Worm (Caenorhabditis elegans): ENCODE results near the gene glo-4.

glo-4 gene

DNA sequence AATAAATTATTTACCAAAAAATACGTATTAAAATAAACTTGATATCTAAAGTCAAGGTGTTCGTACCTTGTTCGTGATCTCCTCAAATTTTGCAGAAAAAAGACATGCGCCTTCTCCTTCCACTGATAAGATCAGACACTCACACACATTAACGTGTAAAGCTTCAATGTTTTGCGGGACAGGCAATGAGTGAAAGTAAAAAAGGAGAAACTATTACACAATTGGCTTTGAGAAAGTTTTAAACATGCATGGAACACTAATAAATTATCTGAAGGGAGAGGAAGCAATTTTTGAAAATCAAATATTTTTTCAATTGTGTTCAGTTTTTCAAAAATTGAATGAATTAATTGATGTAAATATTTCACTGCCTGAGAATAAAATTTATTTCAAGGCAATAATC is 18.0 kb downstream of the glo-4 start:
- TF ChIP-seq egl-18 (GFP tag; IDR thresholded peaks at IDR 0.05): no peak
- TF ChIP-seq lag-1 (GFP tag; IDR thresholded peaks at IDR 0.05): no peak
- no peak for TF ChIP-seq C17E4.6 (GFP tag; IDR thresholded peaks at IDR 0.05)
- no peak for TF ChIP-seq nhr-90 (tag; optimal IDR thresholded peaks at IDR 0.05)
- no peak for TF ChIP-seq aptf-2 (GFP tag; conservative IDR thresholded peaks at IDR 0.05)
- TF ChIP-seq madf-10 (tag; optimal IDR thresholded peaks at IDR 0.05): no peak
- no peak for TF ChIP-seq zfh-2 (GFP tag; conservative IDR thresholded peaks at IDR 0.05)

DNA sequence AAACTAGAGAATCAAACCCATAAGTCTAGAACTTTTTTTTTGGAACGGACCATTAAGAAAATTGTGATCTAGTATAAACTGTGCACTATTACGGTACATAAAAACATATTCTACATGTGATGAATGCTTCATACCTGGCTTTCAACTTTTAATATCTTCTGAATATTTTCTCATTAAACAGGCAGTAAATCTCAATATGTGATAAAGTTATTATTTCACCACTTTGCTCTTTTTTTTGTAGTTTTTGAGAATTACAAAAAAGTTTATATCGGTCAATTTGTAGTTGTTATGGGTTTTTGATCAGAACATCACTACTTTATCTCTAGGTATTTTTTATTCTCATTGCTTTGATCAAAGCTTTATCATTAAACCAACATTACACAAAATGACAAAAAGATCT is 18.6 kb downstream of the glo-4 start:
- TF ChIP-seq F37B4.10 (GFP tag; IDR thresholded peaks at IDR 0.05) (no peak), ama-1 (optimal IDR thresholded peaks at IDR 0.05) (no peak), ama-1 (GFP tag; optimal IDR thresholded peaks at IDR 0.05) (no peak), F23B12.7 (tag; optimal IDR thresholded peaks at IDR 0.05; ENCODE audit: insufficient read depth) (no peak), Y56A3A.18 (GFP tag; IDR thresholded peaks at IDR 0.05) (no peak), F22D6.2 (tag; optimal IDR thresholded peaks at IDR 0.05) (no peak), snpc-1.1 (tag; optimal IDR thresholded peaks at IDR 0.05; ENCODE audit: insufficient read depth) (no peak), Y79H2A.3 (GFP tag; conservative IDR thresholded peaks at IDR 0.05) (no peak), F55B11.4 (tag; optimal IDR thresholded peaks at IDR 0.05; ENCODE audit: borderline replicate concordance, insufficient read depth) (no peak), nfyb-1 (GFP tag; IDR thresholded peaks at IDR 0.05) (no peak), ztf-3 (GFP tag; optimal IDR thresholded peaks at IDR 0.05) (no peak), ztf-22 (GFP tag; optimal IDR thresholded peaks at IDR 0.05) (no peak), F57C9.4 (tag; optimal IDR thresholded peaks at IDR 0.05) (no peak), lsl-1 (GFP tag; optimal IDR thresholded peaks at IDR 0.05) (no peak), ceh-27 (GFP tag; optimal IDR thresholded peaks at IDR 0.05) (no peak), nhr-27 (tag; optimal IDR thresholded peaks at IDR 0.05) (no peak)

DNA sequence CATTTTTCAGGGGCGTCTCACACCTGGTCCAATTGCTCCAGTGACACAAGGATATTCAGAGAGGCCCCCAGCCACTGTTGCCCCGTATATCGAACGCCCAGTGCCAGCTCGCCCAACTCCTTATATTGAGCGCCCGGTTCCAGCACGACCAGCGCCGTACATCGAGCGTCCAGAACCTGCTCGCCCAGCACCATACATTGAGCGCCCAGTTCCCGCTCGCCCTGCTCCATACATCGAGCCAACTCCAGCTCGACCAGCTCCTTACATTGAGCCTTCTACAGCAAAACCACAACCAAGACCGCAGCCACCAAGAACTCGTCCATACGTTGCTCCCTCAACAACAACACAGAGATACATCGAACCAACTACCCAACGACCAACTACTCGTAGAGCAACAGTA is 20.2 kb downstream of the glo-4 start:
- TF ChIP-seq B0261.1 (tag; optimal IDR thresholded peaks at IDR 0.05) (no peak), zfh-2 (GFP tag; conservative IDR thresholded peaks at IDR 0.05) (peak; percentile 78)

DNA sequence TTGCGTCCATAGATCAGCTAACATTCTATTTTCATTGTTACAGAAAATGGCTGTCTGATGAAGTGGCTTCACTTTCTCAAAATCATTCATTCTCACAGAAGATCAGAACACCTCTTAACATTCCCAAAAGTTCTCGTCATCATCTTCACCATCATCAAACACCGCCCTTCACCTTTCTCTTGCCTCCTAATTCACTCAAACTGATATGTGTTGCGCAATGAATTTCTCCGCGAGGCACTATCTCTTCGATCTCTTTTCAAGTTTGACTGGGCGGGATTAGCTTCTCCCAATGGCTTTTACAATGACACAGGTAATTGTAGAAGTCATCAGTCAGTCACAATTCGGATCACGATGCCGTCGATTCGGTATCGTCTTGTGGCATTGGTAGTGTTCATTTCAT is 21.5 kb downstream of the glo-4 start, which contains the start of gene grd-6:
grd-6 (plus strand) TSS at position 301 of the 400 bp plus-strand sequence.
- TF ChIP-seq ceh-100 (GFP tag; IDR thresholded peaks at IDR 0.05) (no peak), snpc-1.1 (tag; optimal IDR thresholded peaks at IDR 0.05; ENCODE audit: insufficient read depth) (no peak), cebp-1 (GFP tag; IDR thresholded peaks at IDR 0.05) (no peak), cebp-1 (tag; optimal IDR thresholded peaks at IDR 0.05) (no peak), dpff-1 (tag; optimal IDR thresholded peaks at IDR 0.05) (no peak), rec-8 (tag; optimal IDR thresholded peaks at IDR 0.05) (no peak)

DNA sequence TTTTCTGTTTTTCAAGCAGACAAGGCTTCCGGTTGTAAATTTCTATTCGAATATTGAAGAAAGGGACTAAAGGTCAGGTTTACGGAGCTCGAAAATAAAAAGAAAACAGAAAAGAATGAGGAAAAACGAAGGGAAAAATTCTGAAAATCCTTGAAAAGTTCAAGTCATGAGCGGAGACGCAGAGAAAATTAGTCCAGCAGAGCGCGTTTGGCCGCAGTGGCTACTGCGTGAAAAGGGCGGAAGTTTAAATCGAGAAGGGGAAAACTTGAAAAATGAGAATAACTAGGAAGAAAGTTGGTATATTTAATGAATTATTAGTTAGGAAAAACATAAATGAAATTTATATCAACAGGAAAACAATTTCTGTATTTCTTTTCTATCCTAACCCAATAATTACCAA is 22.6 kb downstream of the glo-4 start:
- TF ChIP-seq hmg-1.2 (GFP tag; IDR thresholded peaks at IDR 0.05) (peak; percentile 67; the same call in 1 of the 2 replicates), efl-1 (GFP tag; optimal IDR thresholded peaks at IDR 0.05) (peak; percentile 57), lin-54 (GFP tag; optimal IDR thresholded peaks at IDR 0.05) (peak; percentile 73), ztf-18 (tag; optimal IDR thresholded peaks at IDR 0.05) (peak; percentile 50), dpl-1 (GFP tag; optimal IDR thresholded peaks at IDR 0.05) (peak; percentile 49), ceh-40 (GFP tag; IDR thresholded peaks at IDR 0.05) (no peak), sptf-2 (GFP tag; optimal IDR thresholded peaks at IDR 0.05) (no peak), cebp-1 (GFP tag; IDR thresholded peaks at IDR 0.05) (no peak), cebp-1 (tag; optimal IDR thresholded peaks at IDR 0.05) (no peak), tbp1 (GFP tag; optimal IDR thresholded peaks at IDR 0.05) (peak; percentile 4), snpc-4 (GFP tag; optimal IDR thresholded peaks at IDR 0.05) (no peak), snpc-4 (tag; optimal IDR thresholded peaks at IDR 0.05) (peak in 1 of 4 experiments; percentile 7), mcd-1 (GFP tag; IDR thresholded peaks at IDR 0.05) (peak; percentile 88), zfh-2 (GFP tag; conservative IDR thresholded peaks at IDR 0.05) (no peak), lsl-1 (GFP tag; optimal IDR thresholded peaks at IDR 0.05) (peak; percentile 25), snpc-1.3 (tag; optimal IDR thresholded peaks at IDR 0.05; ENCODE audit: insufficient read depth) (peak; percentile 9), F49E8.2 (tag; optimal IDR thresholded peaks at IDR 0.05; ENCODE audit: insufficient read depth) (peak; percentile 21), F23B12.7 (tag; optimal IDR thresholded peaks at IDR 0.05; ENCODE audit: insufficient read depth) (peak; percentile 82)
